Worm (Caenorhabditis elegans): ENCODE measurements around the gene T07A5.7.

The T07A5.7 gene

DNA sequence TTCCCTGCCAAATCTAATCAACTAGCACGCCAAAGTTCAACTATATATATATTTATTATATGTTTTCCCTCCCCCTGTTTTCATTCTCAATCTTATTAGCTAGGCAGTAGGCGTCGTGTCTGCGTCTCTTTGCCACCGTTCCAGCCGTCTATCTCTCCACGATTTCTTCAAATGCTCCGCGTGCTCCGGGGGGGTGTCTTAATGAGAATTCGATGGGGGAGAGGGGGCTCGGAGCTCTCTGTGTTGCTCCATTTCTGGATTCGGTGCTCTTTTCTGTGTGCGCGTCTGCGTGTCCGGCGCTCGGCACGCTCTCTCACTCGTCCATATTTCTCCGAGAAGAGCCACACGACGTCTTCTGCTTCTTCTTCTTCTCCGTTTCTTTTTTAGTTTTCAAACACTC lies 26.7 kb downstream of the T07A5.7 start:
- TF ChIP-seq cog-1 (tag; optimal IDR thresholded peaks at IDR 0.05) (peak; percentile 37), ztf-29 (GFP tag; IDR thresholded peaks at IDR 0.05) (no peak)

DNA sequence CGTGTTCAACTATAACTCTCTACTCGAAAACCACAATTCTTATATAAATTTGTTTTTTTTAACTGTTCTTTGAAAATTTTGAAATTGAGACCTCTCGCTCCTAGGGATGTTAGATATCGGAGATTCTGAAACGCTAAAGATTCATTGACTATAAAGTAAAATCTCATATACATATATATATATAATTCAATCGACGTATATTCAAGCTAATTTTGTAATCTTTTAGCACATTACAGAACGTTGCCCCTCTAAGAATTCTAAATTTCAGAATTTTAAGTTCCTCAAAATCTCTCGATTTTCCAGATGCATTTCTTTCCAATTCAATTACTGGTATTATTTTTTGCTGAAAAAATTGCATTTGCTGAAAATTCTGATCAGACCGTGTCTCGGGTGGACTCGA lies 32.1 kb downstream of the T07A5.7 start, which contains the start of gene pad-2:
pad-2 (plus strand) TSS at position 301 of the 400 bp plus-strand sequence.
- no peak for TF ChIP-seq ztf-29 (GFP tag; IDR thresholded peaks at IDR 0.05)
- TF ChIP-seq klf-2 (GFP tag; conservative IDR thresholded peaks at IDR 0.05), result no peak

DNA sequence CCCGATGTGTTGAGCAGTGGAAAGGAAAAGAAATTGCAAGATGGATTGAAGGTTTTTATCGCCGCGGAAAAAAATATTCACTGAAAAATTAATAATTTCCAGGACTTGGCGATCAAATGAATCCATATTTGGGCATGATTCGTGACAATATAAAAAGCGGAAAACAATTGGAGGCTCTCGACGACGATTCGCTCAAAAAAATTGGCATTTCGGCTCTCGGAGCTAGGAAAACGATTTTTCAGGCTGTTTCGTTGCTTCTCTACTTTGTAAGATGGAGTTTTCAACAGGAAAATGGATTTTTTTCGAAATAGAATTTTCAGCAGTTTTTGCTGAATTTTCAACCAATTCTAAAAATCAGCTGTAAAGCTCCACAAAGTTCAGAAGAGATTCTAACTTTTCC lies 39.1 kb downstream of the T07A5.7 start:
- no peak for TF ChIP-seq med-1 (GFP tag; optimal IDR thresholded peaks at IDR 0.05; ENCODE audit: insufficient read depth)
- TF ChIP-seq T22C8.4 (GFP tag; IDR thresholded peaks at IDR 0.05), result no peak
- TF ChIP-seq flt-1 (GFP tag; IDR thresholded peaks at IDR 0.05), result no peak
- no peak for TF ChIP-seq ref-1 (GFP tag; conservative IDR thresholded peaks at IDR 0.05)
- TF ChIP-seq cog-1 (tag; optimal IDR thresholded peaks at IDR 0.05), result no peak
- no peak for TF ChIP-seq klf-2 (GFP tag; conservative IDR thresholded peaks at IDR 0.05)
- TF ChIP-seq tab-1 (GFP tag; IDR thresholded peaks at IDR 0.05), result no peak
- TF ChIP-seq ztf-23 (GFP tag; IDR thresholded peaks at IDR 0.05), result no peak
- no peak for TF ChIP-seq ztf-29 (GFP tag; IDR thresholded peaks at IDR 0.05)

DNA sequence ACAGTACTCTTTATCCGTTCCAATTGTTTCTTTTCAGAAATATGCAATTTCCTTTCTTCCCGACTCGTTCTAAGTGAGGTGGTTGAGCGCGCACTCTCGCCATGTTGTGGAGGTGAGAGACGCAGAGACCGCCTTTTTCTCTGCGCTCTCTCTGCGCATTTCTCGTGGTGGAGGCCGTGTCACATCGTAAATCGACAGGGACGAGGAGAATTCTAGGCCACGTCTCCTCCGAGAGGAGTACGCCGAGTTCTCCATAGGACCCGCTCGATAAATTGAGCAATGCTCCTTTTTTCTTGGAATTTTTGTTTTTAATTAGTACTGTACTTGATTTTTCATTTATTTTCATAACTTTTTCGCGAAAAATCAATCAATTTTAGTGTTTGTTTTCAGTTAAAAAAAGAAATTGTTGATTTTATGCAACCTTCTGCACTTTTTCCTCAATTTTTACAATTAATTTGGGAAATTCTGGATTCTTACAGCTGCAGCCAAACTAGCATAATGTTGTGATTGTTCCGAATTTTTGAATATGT lies 40.1 kb downstream of the T07A5.7 start, which contains the start of gene cnk-1:
cnk-1 (plus strand) TSS at position 480 of the 530 bp plus-strand sequence.
- TF ChIP-seq klf-2 (GFP tag; conservative IDR thresholded peaks at IDR 0.05) (peak; percentile 86), flt-1 (GFP tag; IDR thresholded peaks at IDR 0.05) (peak; percentile 85), T22C8.4 (GFP tag; IDR thresholded peaks at IDR 0.05) (peak; percentile 21; the same call in 1 of the 2 replicates), cog-1 (tag; optimal IDR thresholded peaks at IDR 0.05) (no peak), ztf-23 (GFP tag; IDR thresholded peaks at IDR 0.05) (peak; percentile 91), ref-1 (GFP tag; conservative IDR thresholded peaks at IDR 0.05) (peak; percentile 54; the same call in 1 of the 2 replicates), ztf-29 (GFP tag; IDR thresholded peaks at IDR 0.05) (peak; percentile 15; the same call in 1 of the 2 replicates), med-1 (GFP tag; optimal IDR thresholded peaks at IDR 0.05; ENCODE audit: insufficient read depth) (no peak), tab-1 (GFP tag; IDR thresholded peaks at IDR 0.05) (0 out of 2 replicates have a peak, but pooled peaks have one; percentile 19)

DNA sequence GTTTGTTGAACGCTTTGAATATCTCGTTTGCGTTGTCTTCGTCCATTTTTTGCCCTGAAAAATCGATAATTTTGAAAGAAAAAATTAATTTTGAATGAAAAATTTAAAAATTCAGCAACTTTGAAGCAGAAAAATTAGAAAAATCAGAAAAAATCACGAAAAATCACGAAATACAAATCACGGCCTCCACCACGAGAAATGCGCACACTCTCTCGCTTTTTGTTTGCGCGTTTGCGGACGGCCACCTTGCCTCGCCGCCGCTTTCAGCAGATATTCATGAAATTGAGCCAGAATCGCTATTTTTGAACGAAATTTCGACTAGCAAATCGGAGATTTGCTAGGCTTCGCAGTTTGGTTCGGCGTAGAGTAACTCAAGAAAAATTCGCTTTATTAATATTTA lies 44.1 kb downstream of the T07A5.7 start, which contains the start of gene inpp-4B:
inpp-4B (minus strand) TSS at position 54 of the 400 bp plus-strand sequence.
- TF ChIP-seq T22C8.4 (GFP tag; IDR thresholded peaks at IDR 0.05), result 0 out of 2 replicates have a peak, but pooled peaks have one; percentile 11

DNA sequence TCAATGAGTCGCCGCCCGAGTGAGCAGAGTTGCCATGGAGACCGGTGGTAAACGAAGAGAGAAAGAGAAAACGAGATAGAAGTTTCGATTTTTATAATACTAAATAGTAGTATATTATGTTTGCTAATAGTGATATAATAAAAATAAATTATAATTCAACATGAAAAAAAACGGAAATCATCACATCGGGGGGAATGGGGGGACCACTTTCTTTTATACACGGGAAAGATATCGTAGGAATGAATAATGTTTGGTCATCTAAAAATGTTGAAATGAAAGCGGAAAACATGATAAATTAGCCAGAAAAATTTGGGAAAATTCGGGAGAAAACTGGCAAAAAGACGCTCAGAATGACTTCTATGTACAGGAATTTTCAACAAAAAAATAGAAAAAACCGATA lies 49.2 kb downstream of the T07A5.7 start, which contains the start of gene bbs-5:
bbs-5 (minus strand) TSS at position 101 of the 400 bp plus-strand sequence.
- TF ChIP-seq cog-1 (tag; optimal IDR thresholded peaks at IDR 0.05), result no peak
- no peak for TF ChIP-seq ztf-29 (GFP tag; IDR thresholded peaks at IDR 0.05)
- TF ChIP-seq flt-1 (GFP tag; IDR thresholded peaks at IDR 0.05), result no peak
- TF ChIP-seq ref-1 (GFP tag; conservative IDR thresholded peaks at IDR 0.05), result no peak
- TF ChIP-seq med-1 (GFP tag; optimal IDR thresholded peaks at IDR 0.05; ENCODE audit: insufficient read depth), result no peak
- no peak for TF ChIP-seq tab-1 (GFP tag; IDR thresholded peaks at IDR 0.05)
- no peak for TF ChIP-seq ztf-23 (GFP tag; IDR thresholded peaks at IDR 0.05)
- no peak for TF ChIP-seq klf-2 (GFP tag; conservative IDR thresholded peaks at IDR 0.05)
- TF ChIP-seq T22C8.4 (GFP tag; IDR thresholded peaks at IDR 0.05), result no peak

DNA sequence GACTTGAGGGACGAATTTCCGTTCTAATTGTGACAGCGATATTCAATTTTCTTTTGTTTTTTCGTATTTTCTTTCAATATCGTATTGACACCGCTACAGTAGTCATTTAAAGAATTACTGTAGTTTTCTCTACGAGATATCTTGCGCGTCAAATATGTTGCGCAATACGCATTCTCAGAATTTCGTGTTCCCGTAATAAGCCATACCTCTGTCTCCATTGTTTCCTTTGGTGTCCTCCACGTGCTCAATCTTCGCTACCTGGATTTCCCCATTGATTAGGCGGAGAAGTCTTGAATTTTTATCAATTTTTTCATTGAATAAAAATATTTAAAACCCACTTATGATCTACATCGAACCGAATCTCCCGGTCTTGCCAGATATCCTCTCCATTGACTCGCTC lies 49.7 kb downstream of the T07A5.7 start:
- TF ChIP-seq tab-1 (GFP tag; IDR thresholded peaks at IDR 0.05) (no peak), T22C8.4 (GFP tag; IDR thresholded peaks at IDR 0.05) (no peak), klf-2 (GFP tag; conservative IDR thresholded peaks at IDR 0.05) (no peak), flt-1 (GFP tag; IDR thresholded peaks at IDR 0.05) (no peak), ztf-23 (GFP tag; IDR thresholded peaks at IDR 0.05) (no peak), ztf-29 (GFP tag; IDR thresholded peaks at IDR 0.05) (no peak), ref-1 (GFP tag; conservative IDR thresholded peaks at IDR 0.05) (no peak), med-1 (GFP tag; optimal IDR thresholded peaks at IDR 0.05; ENCODE audit: insufficient read depth) (no peak), cog-1 (tag; optimal IDR thresholded peaks at IDR 0.05) (no peak)

DNA sequence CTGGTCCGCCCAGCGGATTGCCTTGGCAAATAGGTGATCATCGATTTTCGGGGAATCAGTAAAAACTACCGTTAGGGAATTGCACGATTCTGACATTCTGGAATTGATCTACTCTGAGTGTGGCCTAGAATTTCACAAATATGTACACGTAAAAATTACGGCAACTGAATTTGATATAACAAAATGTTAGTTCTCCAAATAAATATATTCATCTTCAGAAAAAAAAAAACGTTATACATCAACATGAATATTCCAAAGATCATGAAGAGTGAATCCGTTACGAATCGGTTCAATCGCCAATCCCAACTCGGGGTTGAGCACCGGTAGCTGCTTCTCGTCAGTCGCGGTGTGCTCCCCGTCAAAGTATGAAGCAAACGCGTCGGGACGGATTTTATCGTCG lies 52.3 kb downstream of the T07A5.7 start, which contains the start of gene rip-1:
rip-1 (minus strand) TSS at position 101 of the 400 bp plus-strand sequence.
- no peak for TF ChIP-seq ztf-29 (GFP tag; IDR thresholded peaks at IDR 0.05)
- TF ChIP-seq ztf-23 (GFP tag; IDR thresholded peaks at IDR 0.05), result no peak
- TF ChIP-seq klf-2 (GFP tag; conservative IDR thresholded peaks at IDR 0.05), result no peak
- no peak for TF ChIP-seq med-1 (GFP tag; optimal IDR thresholded peaks at IDR 0.05; ENCODE audit: insufficient read depth)
- TF ChIP-seq T22C8.4 (GFP tag; IDR thresholded peaks at IDR 0.05), result no peak
- no peak for TF ChIP-seq flt-1 (GFP tag; IDR thresholded peaks at IDR 0.05)
- no peak for TF ChIP-seq cog-1 (tag; optimal IDR thresholded peaks at IDR 0.05)
- no peak for TF ChIP-seq tab-1 (GFP tag; IDR thresholded peaks at IDR 0.05)
- TF ChIP-seq ref-1 (GFP tag; conservative IDR thresholded peaks at IDR 0.05), result no peak

Measured in whole organism, midembryonic.